Worm (Caenorhabditis elegans) whole organism, late embryonic: ENCODE results near the gene C50F4.12.

Source experiments
- C08G9.2 ChIP-seq: sonication (generic microtip); optimal IDR thresholded peaks from 2 replicates; lab custom pipeline; 2016; ENCODE audit warnings: mild to moderate bottlenecking, missing genetic modification characterization, moderate library complexity, missing compliant biosample characterization
- C38D4.7 ChIP-seq: fragments of 200-800 bp; sonication (Bioruptor generic); optimal IDR thresholded peaks from 2 replicates; lab custom pipeline; 2018; ENCODE audit warnings: mild to moderate bottlenecking, missing genetic modification characterization, moderate library complexity, missing compliant biosample characterization
- F13H6.1 ChIP-seq: sonication (generic microtip); optimal IDR thresholded peaks from 2 replicates; lab custom pipeline; 2016; ENCODE audit warnings: missing genetic modification characterization, missing compliant biosample characterization
- K02D7.2 ChIP-seq: sonication (generic microtip); optimal IDR thresholded peaks from 2 replicates; lab custom pipeline; 2017; ENCODE audit warnings: mild to moderate bottlenecking, missing genetic modification characterization, missing compliant biosample characterization
- T23F11.4 ChIP-seq: fragments of 200-800 bp; sonication (Bioruptor generic); optimal IDR thresholded peaks from 2 replicates; lab custom pipeline; 2018; ENCODE audit warnings: mild to moderate bottlenecking, missing genetic modification characterization, missing compliant biosample characterization
- Y22D7AL.16 ChIP-seq: sonication (generic microtip); optimal IDR thresholded peaks from 2 replicates; lab custom pipeline; 2016; ENCODE audit warnings: missing genetic modification characterization, missing compliant biosample characterization
- ama-1 ChIP-seq: fragments of 150-350 bp; optimal IDR thresholded peaks from 2 replicates; lab custom pipeline; 2014
- ceh-2 ChIP-seq: sonication (generic microtip); optimal IDR thresholded peaks from 2 replicates; lab custom pipeline; 2016; ENCODE audit warnings: missing genotype, missing genetic modification characterization, missing compliant biosample characterization
- ceh-24 ChIP-seq: sonication (generic microtip); optimal IDR thresholded peaks from 2 replicates; lab custom pipeline; 2016; ENCODE audit warnings: mild to moderate bottlenecking, missing genetic modification characterization, missing compliant biosample characterization
- ceh-34 ChIP-seq: sonication (generic microtip); optimal IDR thresholded peaks from 2 replicates; lab custom pipeline; 2016; ENCODE audit warnings: mild to moderate bottlenecking, missing genetic modification characterization, missing compliant biosample characterization
- ceh-48 ChIP-seq: sonication (generic microtip); optimal IDR thresholded peaks from 2 replicates; lab custom pipeline; 2016; ENCODE audit warnings: missing genetic modification characterization, inconsistent platforms, missing compliant biosample characterization
- dve-1 ChIP-seq: sonication (generic microtip); optimal IDR thresholded peaks from 2 replicates; lab custom pipeline; 2017; ENCODE audit warnings: antibody characterized with exemption, mild to moderate bottlenecking, missing genetic modification characterization, missing compliant biosample characterization
- eyg-1 ChIP-seq: sonication (generic microtip); optimal IDR thresholded peaks from 2 replicates; lab custom pipeline; 2016; ENCODE audit warnings: missing genotype, missing genetic modification characterization, missing compliant biosample characterization
- gmeb-2 ChIP-seq: sonication (generic microtip); optimal IDR thresholded peaks from 2 replicates; lab custom pipeline; 2016; ENCODE audit warnings: missing genetic modification characterization, inconsistent platforms, missing compliant biosample characterization
- hlh-6 ChIP-seq: sonication (generic microtip); optimal IDR thresholded peaks from 2 replicates; lab custom pipeline; 2016; ENCODE audit warnings: missing genotype, missing genetic modification characterization, missing compliant biosample characterization
- hlh-8 ChIP-seq: sonication (generic microtip); optimal IDR thresholded peaks from 2 replicates; lab custom pipeline; 2016; ENCODE audit warnings: missing genotype, missing genetic modification characterization, missing compliant biosample characterization
- lim-6 ChIP-seq: sonication (generic microtip); optimal IDR thresholded peaks from 2 replicates; lab custom pipeline; 2016; ENCODE audit warnings: missing genetic modification characterization, missing compliant biosample characterization
- lin-11 ChIP-seq: fragments of 200-800 bp; sonication (Bioruptor generic); optimal IDR thresholded peaks from 2 replicates; lab custom pipeline; 2018; ENCODE audit warnings: mild to moderate bottlenecking, missing genetic modification characterization, missing compliant biosample characterization
- mec-3 ChIP-seq: sonication (generic microtip); optimal IDR thresholded peaks from 2 replicates; lab custom pipeline; 2016; ENCODE audit warnings: borderline replicate concordance, missing genetic modification characterization, missing compliant biosample characterization
- nhr-232 ChIP-seq: sonication (generic microtip); optimal IDR thresholded peaks from 2 replicates; lab custom pipeline; 2016; ENCODE audit warnings: missing genetic modification characterization, missing compliant biosample characterization
- npax-4 ChIP-seq: sonication (generic microtip); optimal IDR thresholded peaks from 2 replicates; lab custom pipeline; 2016; ENCODE audit warnings: missing genetic modification characterization, missing compliant biosample characterization
- odd-2 ChIP-seq: sonication (generic microtip); optimal IDR thresholded peaks from 2 replicates; lab custom pipeline; 2017; ENCODE audit warnings: antibody characterized with exemption, mild to moderate bottlenecking, missing genetic modification characterization, missing compliant biosample characterization
- pag-3 ChIP-seq: sonication (generic microtip); optimal IDR thresholded peaks from 2 replicates; lab custom pipeline; 2016; ENCODE audit warnings: missing compliant biosample characterization, missing genetic modification characterization, borderline replicate concordance
- pat-9 ChIP-seq: fragments of 200-800 bp; sonication (Bioruptor generic); optimal IDR thresholded peaks from 2 replicates; lab custom pipeline; 2018; ENCODE audit warnings: mild to moderate bottlenecking, missing genetic modification characterization, moderate library complexity, missing compliant biosample characterization
- pax-1 ChIP-seq: fragments of 150-350 bp; optimal IDR thresholded peaks from 2 replicates; lab custom pipeline; 2014; ENCODE audit warnings: missing biosample characterization, missing genetic modification characterization
- pha-2 ChIP-seq: sonication (generic microtip); optimal IDR thresholded peaks from 2 replicates; lab custom pipeline; 2017; ENCODE audit warnings: mild to moderate bottlenecking, missing genetic modification characterization, missing compliant biosample characterization
- pqm-1 ChIP-seq: sonication (generic microtip); optimal IDR thresholded peaks from 2 replicates; lab custom pipeline; 2016; ENCODE audit warnings: missing genetic modification characterization, missing compliant biosample characterization
- pros-1 ChIP-seq: fragments of 150-350 bp; optimal IDR thresholded peaks from 2 replicates; lab custom pipeline; 2014; ENCODE audit warnings: missing biosample characterization, missing genetic modification reagents, missing genetic modification characterization
- sdc-2 ChIP-seq: sonication (generic microtip); optimal IDR thresholded peaks from 2 replicates; lab custom pipeline; 2016; ENCODE audit warnings: missing genotype, missing genetic modification characterization, missing compliant biosample characterization
- sox-4 ChIP-seq: sonication (generic microtip); optimal IDR thresholded peaks from 2 replicates; lab custom pipeline; 2017; ENCODE audit warnings: mild to moderate bottlenecking, missing genetic modification characterization, inconsistent platforms, missing compliant biosample characterization
- syd-9 ChIP-seq: sonication (generic microtip); optimal IDR thresholded peaks from 2 replicates; lab custom pipeline; 2016; ENCODE audit warnings: mild to moderate bottlenecking, missing genetic modification characterization, moderate library complexity, missing compliant biosample characterization
- ttx-3 ChIP-seq: sonication (generic microtip); optimal IDR thresholded peaks from 2 replicates; lab custom pipeline; 2016; ENCODE audit warnings: missing genetic modification reagents, missing genetic modification characterization, missing compliant biosample characterization
- unc-3 ChIP-seq, 2 experiments: fragments of 200-800 bp in 1 of 2; sonication (Bioruptor generic) in 1 of 2; sonication (generic microtip) in 1 of 2; conservative IDR thresholded peaks in 1 of 2; optimal IDR thresholded peaks in 1 of 2; 2 replicates each; pipeline versions ENCODE4 v1.3.6 to Lab custom; 2016 to 2022; ENCODE audit warnings: missing compliant biosample characterization in 2 of 2, missing genetic modification characterization in 2 of 2, missing genetic modification reagents in 1 of 2
- unc-86 ChIP-seq: sonication (generic microtip); optimal IDR thresholded peaks from 2 replicates; lab custom pipeline; 2016; ENCODE audit warnings: missing genetic modification characterization, missing compliant biosample characterization
- zip-5 ChIP-seq: sonication (generic microtip); optimal IDR thresholded peaks from 2 replicates; lab custom pipeline; 2016; ENCODE audit warnings: missing genetic modification characterization, missing compliant biosample characterization
- ztf-16 ChIP-seq: sonication (generic microtip); optimal IDR thresholded peaks from 2 replicates; lab custom pipeline; 2017; ENCODE audit warnings: missing genetic modification characterization, missing compliant biosample characterization

C50F4.12 gene

ce11 chrV:9518832-9519231, 20.7 kb downstream of the C50F4.12 start, which contains the start of gene C50F4.8:
Gene C50F4.8 (minus strand): TSS chrV:9518859.
- no peak for TF ChIP-seq hlh-8 (tag; lab: Kevin White, UChicago)
- TF ChIP-seq ttx-3 (tag; lab: Kevin White, UChicago), result no peak
- TF ChIP-seq C38D4.7 (GFP tag; lab: Kevin White, UChicago), result no peak
- no peak for TF ChIP-seq lin-11 (tag; lab: Kevin White, UChicago)
- no peak for TF ChIP-seq npax-4 (tag; lab: Kevin White, UChicago)
- no peak for TF ChIP-seq sdc-2 (tag; lab: Kevin White, UChicago)
- no peak for TF ChIP-seq zip-5
- TF ChIP-seq ceh-34 (tag; lab: Kevin White, UChicago), result no peak

ce11 chrV:9516280-9516679, 23.3 kb downstream of the C50F4.12 start:
- TF ChIP-seq pax-1 (tag; lab: Kevin White, UChicago) (no peak), sox-4 (tag; lab: Kevin White, UChicago) (no peak), pros-1 (tag; lab: Kevin White, UChicago) (no peak), hlh-8 (tag; lab: Kevin White, UChicago) (no peak), pat-9 (no peak), sdc-2 (tag; lab: Kevin White, UChicago) (no peak), ceh-2 (tag; lab: Kevin White, UChicago) (no peak), K02D7.2 (no peak), unc-86 (tag; lab: Kevin White, UChicago) (no peak), pqm-1 (no peak), ceh-24 (tag; lab: Kevin White, UChicago) (no peak), lim-6 (tag; lab: Kevin White, UChicago) (no peak), hlh-6 (tag; lab: Kevin White, UChicago) (no peak), pag-3 (tag; lab: Kevin White, UChicago) (no peak), unc-3 (GFP tag; conservative IDR thresholded peaks at IDR 0.05; lab: Robert Waterston, UW) (no peak), unc-3 (tag; optimal IDR thresholded peaks at IDR 0.05; lab: Kevin White, UChicago) (no peak)

ce11 chrV:9513590-9513989, 25.9 kb downstream of the C50F4.12 start, which contains the start of gene eif-2Bdelta:
Gene eif-2Bdelta (plus strand): TSS chrV:9513824.
- no peak for TF ChIP-seq ztf-16

ce11 chrV:9509597-9509996, 29.9 kb downstream of the C50F4.12 start:
- TF ChIP-seq npax-4 (tag; lab: Kevin White, UChicago) (no peak), lin-11 (tag; lab: Kevin White, UChicago) (no peak), sox-4 (tag; lab: Kevin White, UChicago) (no peak), gmeb-2 (tag; lab: Kevin White, UChicago) (no peak), dve-1 (tag; lab: Kevin White, UChicago) (no peak), hlh-8 (tag; lab: Kevin White, UChicago) (no peak), mec-3 (no peak), syd-9 (no peak), eyg-1 (no peak), C08G9.2 (no peak), pha-2 (tag; lab: Kevin White, UChicago) (no peak), F13H6.1 (no peak), T23F11.4 (no peak), ceh-24 (tag; lab: Kevin White, UChicago) (no peak), ama-1 (lab: Kevin White, UChicago) (no peak), nhr-232 (tag; lab: Kevin White, UChicago) (no peak), odd-2 (no peak), ceh-48 (tag; lab: Kevin White, UChicago) (no peak), Y22D7AL.16 (tag; lab: Kevin White, UChicago) (no peak)
